Fruit fly (Drosophila melanogaster) whole organism, embryonic: ENCODE measurements around the gene Sf3b6.
"Not testable (repeated sequence)": the region's sequence is repeated elsewhere in the genome, so short reads cannot be mapped to it uniquely, and the experiment has no call there.

ENCODE experiments used
- ATbp ChIP-seq: fragments of 200-800 bp; sonication (Bioruptor generic); optimal IDR thresholded peaks from 2 replicates; lab custom pipeline; 2017; ENCODE audit warnings: missing biosample characterization, mild to moderate bottlenecking, missing genetic modification characterization, missing genetic modification reagents
- CG12391 ChIP-seq: fragments of 200-800 bp; sonication (Bioruptor generic); optimal IDR thresholded peaks from 3 replicates; lab custom pipeline; 2018; ENCODE audit warnings: missing biosample characterization, mild to moderate bottlenecking, missing genetic modification characterization, moderate library complexity
- CG14667 ChIP-seq: fragments of 200-800 bp; sonication (Bioruptor generic); IDR thresholded peaks from 2 replicates; pipeline ENCODE4 v1.3.6; 2022; ENCODE audit warnings: missing biosample characterization, missing genetic modification characterization
- CG2202 ChIP-seq: fragments of 200-800 bp; sonication (Bioruptor generic); optimal IDR thresholded peaks from 2 replicates; lab custom pipeline; 2018; ENCODE audit warnings: missing biosample characterization, mild to moderate bottlenecking, missing genetic modification characterization
- CG7963 ChIP-seq: fragments of 200-800 bp; sonication (Bioruptor generic); IDR thresholded peaks from 3 replicates; pipeline ENCODE4 v1.3.6; 2022; ENCODE audit warnings: missing biosample characterization, missing genetic modification characterization; ENCODE audit not compliant: partially characterized antibody
- CG8924 ChIP-seq: fragments of 200-800 bp; optimal IDR thresholded peaks from 3 replicates; lab custom pipeline; 2019; ENCODE audit warnings: missing biosample characterization, mild to moderate bottlenecking, missing genetic modification characterization, moderate library complexity
- Lhr ChIP-seq: fragments of 200-800 bp; sonication (Bioruptor generic); optimal IDR thresholded peaks from 3 replicates; lab custom pipeline; 2017; ENCODE audit warnings: mild to moderate bottlenecking, missing biosample characterization, missing genetic modification reagents, missing genetic modification characterization
- MESR4 ChIP-seq: fragments of 200-800 bp; sonication (Bioruptor generic); optimal IDR thresholded peaks from 2 replicates; lab custom pipeline; 2018; ENCODE audit warnings: missing biosample characterization, mild to moderate bottlenecking, missing genetic modification characterization, moderate library complexity
- psq ChIP-seq: fragments of 200-800 bp; sonication (Bioruptor generic); optimal IDR thresholded peaks from 2 replicates; lab custom pipeline; 2017; ENCODE audit warnings: missing biosample characterization, missing genetic modification characterization
- sc ChIP-seq, 3 experiments: fragments of >200 bp in 2 of 3; fragments of 200-800 bp in 1 of 3; sonication (Bioruptor generic) in 1 of 3; optimal IDR thresholded peaks; 2 replicates in 2 of 3; 3 replicates in 1 of 3; lab custom pipeline; 2017; ENCODE audit warnings: mild to moderate bottlenecking in 1 of 3, missing biosample characterization in 1 of 3, missing genetic modification characterization in 1 of 3, missing genetic modification reagents in 1 of 3

- not testable (repeated sequence) for TF ChIP-seq CG2202; psq; CG7963 (GFP tag; lab: Robert Waterston, UW); CG8924 (tag; lab: Kevin White, UChicago); CG12391 (tag; lab: Kevin White, UChicago); CG14667; ATbp; sc (optimal IDR thresholded peaks at IDR 0.05; lab: Kevin White, UChicago); sc (GFP tag; optimal IDR thresholded peaks at IDR 0.05; lab: Kevin White, UChicago); Lhr (GFP tag; lab: Kevin White, UChicago); MESR4
Measured at dm6 chr3L:6147887-6148286, 45.1 kb downstream of the Sf3b6 start, which contains the start of gene Cpr65Ax1.
